Worm (Caenorhabditis elegans): ENCODE measurements around the gene F41C3.1.

DNA sequence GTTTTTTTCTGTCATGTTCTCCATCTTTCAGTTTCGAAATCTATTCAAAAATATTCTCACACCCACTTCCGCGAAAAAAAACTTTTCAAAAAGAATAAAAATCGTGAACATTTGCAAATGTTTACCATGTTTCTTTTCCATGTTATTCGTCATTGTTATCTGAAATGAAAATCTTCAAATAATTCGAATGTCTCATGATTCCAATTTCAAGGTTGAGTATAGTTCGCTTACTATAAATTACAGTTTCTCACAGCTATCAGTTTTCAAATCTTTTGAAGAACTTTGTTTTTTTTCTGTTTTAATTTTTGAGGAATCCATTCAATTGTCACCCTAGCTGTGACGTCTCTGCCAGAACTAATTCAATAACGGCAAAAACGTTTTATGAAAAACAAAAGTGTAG, 7.7 kb downstream of the F41C3.1 start:
- TF ChIP-seq ama-1 (optimal IDR thresholded peaks at IDR 0.05): no peak
- TF ChIP-seq syd-9 (tag; optimal IDR thresholded peaks at IDR 0.05): no peak
- no peak for TF ChIP-seq hlh-8 (tag; optimal IDR thresholded peaks at IDR 0.05)
- TF ChIP-seq ets-4 (tag; optimal IDR thresholded peaks at IDR 0.05): no peak
- TF ChIP-seq sdc-2 (tag; optimal IDR thresholded peaks at IDR 0.05): no peak
- no peak for TF ChIP-seq ceh-24 (tag; optimal IDR thresholded peaks at IDR 0.05)
